Worm (Caenorhabditis elegans) whole organism, L2 larva: ENCODE measurements around the gene C25F9.4.

Experiments
- R02D3.7 ChIP-seq: fragments of 150-350 bp; optimal IDR thresholded peaks from 2 replicates; lab custom pipeline; 2014; ENCODE audit warnings: missing biosample characterization, missing genetic modification characterization
- ama-1 ChIP-seq: fragments of 150-350 bp; optimal IDR thresholded peaks from 2 replicates; lab custom pipeline; 2018; ENCODE audit warnings: inconsistent platforms
- elt-1 ChIP-seq: fragments of 150-350 bp; optimal IDR thresholded peaks from 2 replicates; lab custom pipeline; 2014; ENCODE audit warnings: missing biosample characterization, missing genetic modification characterization
- elt-3 ChIP-seq: sonication (generic microtip); optimal IDR thresholded peaks from 2 replicates; lab custom pipeline; 2017; ENCODE audit warnings: missing biosample characterization, missing genetic modification characterization
- fos-1 ChIP-seq: fragments of 150-350 bp; optimal IDR thresholded peaks from 2 replicates; lab custom pipeline; 2014; ENCODE audit warnings: missing biosample characterization, missing genetic modification characterization
- mdl-1 ChIP-seq, 2 experiments: fragments of 150-350 bp in 1 of 2; sonication (generic microtip) in 1 of 2; optimal IDR thresholded peaks; 2 replicates each; lab custom pipeline; 2017; ENCODE audit warnings: missing biosample characterization in 2 of 2, missing genetic modification characterization in 2 of 2
- nhr-11 ChIP-seq: fragments of 150-350 bp; optimal IDR thresholded peaks from 2 replicates; lab custom pipeline; 2014; ENCODE audit warnings: missing biosample characterization, missing genetic modification characterization
- nhr-12 ChIP-seq: fragments of 150-350 bp; optimal IDR thresholded peaks from 2 replicates; lab custom pipeline; 2014; ENCODE audit warnings: missing biosample characterization, missing genetic modification characterization
- nhr-77 ChIP-seq: fragments of 150-350 bp; optimal IDR thresholded peaks from 2 replicates; lab custom pipeline; 2014; ENCODE audit warnings: missing biosample characterization, missing genetic modification characterization
- skn-1 ChIP-seq: sonication (generic microtip); optimal IDR thresholded peaks from 2 replicates; lab custom pipeline; 2017; ENCODE audit warnings: missing biosample characterization, missing genetic modification characterization
- snpc-4 ChIP-seq: fragments of 150-350 bp; optimal IDR thresholded peaks from 2 replicates; lab custom pipeline; 2014; ENCODE audit warnings: missing biosample characterization, missing genetic modification characterization
- unc-55 ChIP-seq: fragments of 150-350 bp; sonication (generic microtip); optimal IDR thresholded peaks from 3 replicates; lab custom pipeline; 2014; ENCODE audit warnings: missing biosample characterization, missing genetic modification reagents, missing genetic modification characterization
- unc-62 ChIP-seq: fragments of 150-350 bp; optimal IDR thresholded peaks from 2 replicates; lab custom pipeline; 2014; ENCODE audit warnings: missing biosample characterization, missing genetic modification reagents, missing genetic modification characterization
- ztf-4 ChIP-seq: fragments of 150-350 bp; optimal IDR thresholded peaks from 2 replicates; lab custom pipeline; 2014; ENCODE audit warnings: missing biosample characterization, missing genetic modification characterization

- no peak for TF ChIP-seq mdl-1 (tag; optimal IDR thresholded peaks at IDR 0.05; lab: Kevin White, UChicago)
- TF ChIP-seq nhr-11 (tag; lab: Kevin White, UChicago), result no peak
- no peak for TF ChIP-seq skn-1 (tag; lab: Kevin White, UChicago)
- TF ChIP-seq unc-62 (GFP tag; lab: Kevin White, UChicago), result no peak
- TF ChIP-seq R02D3.7 (tag; lab: Kevin White, UChicago), result no peak
- TF ChIP-seq ama-1 (lab: Kevin White, UChicago), result no peak
- no peak for TF ChIP-seq snpc-4 (tag; lab: Kevin White, UChicago)
- no peak for TF ChIP-seq fos-1 (tag; lab: Kevin White, UChicago)
- TF ChIP-seq ztf-4, result no peak
- no peak for TF ChIP-seq unc-55 (GFP tag; lab: Kevin White, UChicago)
- TF ChIP-seq elt-3 (tag; lab: Kevin White, UChicago), result no peak
- TF ChIP-seq nhr-12 (tag; lab: Kevin White, UChicago), result no peak
- no peak for TF ChIP-seq nhr-77 (tag; lab: Kevin White, UChicago)
- no peak for TF ChIP-seq elt-1 (tag; lab: Kevin White, UChicago)
These were observed 26.3 kb downstream of the C25F9.4 start, which contains the start of gene slcr-46.2 for ce11 chrV:19390029-19390428.
